Fruit fly (Drosophila melanogaster): Measurements from ENCODE around the gene ArgRS.

- TF ChIP-seq CG8478 (optimal IDR thresholded peaks at IDR 0.05) (no peak), CTCF (optimal IDR thresholded peaks at IDR 0.05) (no peak)
Observed at dm6 chrX:15834594-15835236, 9.2 kb downstream of the ArgRS start.
